Worm (Caenorhabditis elegans) whole organism, early embryonic: ENCODE results near the gene fbxb-55.

ENCODE experiments used
- B0310.2 ChIP-seq: sonication (generic microtip); optimal IDR thresholded peaks from 2 replicates; lab custom pipeline; 2016; ENCODE audit warnings: mild to moderate bottlenecking, missing genetic modification characterization, missing compliant biosample characterization
- F13C5.2 ChIP-seq: sonication (generic microtip); optimal IDR thresholded peaks from 2 replicates; lab custom pipeline; 2017; ENCODE audit warnings: mild to moderate bottlenecking, missing genetic modification characterization, inconsistent platforms, missing compliant biosample characterization
- aly-1 ChIP-seq: sonication (generic microtip); optimal IDR thresholded peaks from 2 replicates; lab custom pipeline; 2016; ENCODE audit warnings: missing genetic modification characterization, missing compliant biosample characterization
- ama-1 ChIP-seq: fragments of 150-350 bp; optimal IDR thresholded peaks from 2 replicates; lab custom pipeline; 2014
- ceh-13 ChIP-seq: fragments of 200-800 bp; sonication (Bioruptor generic); optimal IDR thresholded peaks from 2 replicates; lab custom pipeline; 2018; ENCODE audit warnings: mild to moderate bottlenecking, missing genetic modification characterization, missing compliant biosample characterization
- flt-1 ChIP-seq: fragments of 200-800 bp; sonication (Bioruptor generic); IDR thresholded peaks from 2 replicates; pipeline ENCODE4 v1.3.6; 2022; ENCODE audit warnings: missing genetic modification characterization, missing compliant biosample characterization
- hmbx-1 ChIP-seq: sonication (generic microtip); optimal IDR thresholded peaks from 2 replicates; lab custom pipeline; 2016; ENCODE audit warnings: mild to moderate bottlenecking, missing genetic modification characterization, missing compliant biosample characterization
- hnd-1 ChIP-seq: sonication (generic microtip); optimal IDR thresholded peaks from 2 replicates; lab custom pipeline; 2016; ENCODE audit warnings: missing genetic modification characterization, missing compliant biosample characterization
- scrt-1 ChIP-seq: fragments of 200-800 bp; sonication (Bioruptor generic); IDR thresholded peaks from 2 replicates; pipeline ENCODE4 v1.3.6; 2022; ENCODE audit warnings: missing genetic modification characterization, missing compliant biosample characterization
- tbx-11 ChIP-seq: fragments of 200-800 bp; sonication (Bioruptor generic); IDR thresholded peaks from 2 replicates; pipeline ENCODE4 v1.3.6; 2022; ENCODE audit warnings: missing genetic modification characterization, missing compliant biosample characterization

DNA sequence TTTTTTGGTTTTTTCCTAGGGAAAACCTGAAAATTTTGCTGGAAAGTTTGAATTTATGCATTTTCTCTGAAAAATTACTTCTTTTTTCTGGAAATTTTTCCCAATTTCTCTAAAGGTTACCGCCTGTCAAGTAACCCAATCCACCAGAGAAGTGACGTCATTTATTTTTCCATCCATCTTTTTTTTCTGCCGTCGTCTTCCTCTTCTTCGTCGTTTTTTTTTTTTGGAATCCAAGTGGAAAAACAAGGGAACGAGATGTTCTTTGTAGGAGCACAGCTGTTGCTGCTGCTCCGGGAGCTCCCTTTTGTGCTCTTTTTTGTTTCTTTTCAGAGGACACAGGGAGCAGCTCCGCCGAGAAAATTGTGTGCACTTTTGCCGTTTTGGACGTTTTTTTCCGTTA is 25.8 kb downstream of the fbxb-55 start:
- TF ChIP-seq F13C5.2 (tag; lab: Kevin White, UChicago) (no peak), B0310.2 (tag; lab: Kevin White, UChicago) (no peak), scrt-1 (GFP tag; lab: Robert Waterston, UW) (no peak), hmbx-1 (tag; lab: Kevin White, UChicago) (no peak), ama-1 (no peak), hnd-1 (tag; lab: Kevin White, UChicago) (no peak), ceh-13 (no peak), tbx-11 (GFP tag; lab: Robert Waterston, UW) (no peak), aly-1 (tag; lab: Kevin White, UChicago) (no peak), flt-1 (GFP tag; lab: Robert Waterston, UW) (no peak)
